Fruit fly (Drosophila melanogaster) whole organism, adult: Measurements from ENCODE around the gene CG4751.

Source experiments
- CG11617 ChIP-seq: fragments of 200-800 bp; sonication (Bioruptor generic); optimal IDR thresholded peaks from 2 replicates; lab custom pipeline; 2017; ENCODE audit warnings: mild to moderate bottlenecking, missing biosample characterization, missing genetic modification reagents, missing genetic modification characterization
- CG12768 ChIP-seq: fragments of 200-800 bp; sonication (Bioruptor generic); optimal IDR thresholded peaks from 2 replicates; lab custom pipeline; 2017; ENCODE audit warnings: missing biosample characterization, missing genetic modification characterization, mild to moderate bottlenecking, moderate library complexity, missing genetic modification reagents
- CG14711 ChIP-seq: fragments of 200-800 bp; sonication (Bioruptor generic); optimal IDR thresholded peaks from 2 replicates; lab custom pipeline; 2018; ENCODE audit warnings: missing biosample characterization, mild to moderate bottlenecking, missing genetic modification characterization, moderate library complexity
- CG1620 ChIP-seq: fragments of 200-800 bp; sonication (Bioruptor generic); optimal IDR thresholded peaks from 2 replicates; lab custom pipeline; 2016; ENCODE audit warnings: missing biosample characterization, missing genetic modification characterization
- CG33017 ChIP-seq: fragments of 200-800 bp; sonication (Bioruptor generic); optimal IDR thresholded peaks from 2 replicates; lab custom pipeline; 2018; ENCODE audit warnings: missing biosample characterization, mild to moderate bottlenecking, missing genetic modification characterization, moderate library complexity
- CG5204 ChIP-seq: fragments of 200-800 bp; sonication (Bioruptor generic); optimal IDR thresholded peaks from 2 replicates; lab custom pipeline; 2016; ENCODE audit warnings: missing biosample characterization, missing genetic modification characterization
- CG7045 ChIP-seq: fragments of 200-800 bp; sonication (Bioruptor generic); optimal IDR thresholded peaks from 2 replicates; lab custom pipeline; 2017; ENCODE audit warnings: missing biosample characterization, mild to moderate bottlenecking, missing genetic modification characterization
- CG7101 ChIP-seq: fragments of 200-800 bp; sonication (Bioruptor generic); optimal IDR thresholded peaks from 2 replicates; lab custom pipeline; 2018; ENCODE audit warnings: missing biosample characterization, mild to moderate bottlenecking, missing genetic modification characterization, moderate library complexity
- Clk ChIP-seq: fragments of 200-800 bp; sonication (Bioruptor generic); optimal IDR thresholded peaks from 2 replicates; lab custom pipeline; 2017; ENCODE audit warnings: missing biosample characterization, missing genetic modification characterization
- Crg-1 ChIP-seq: fragments of 200-800 bp; sonication (Bioruptor generic); optimal IDR thresholded peaks from 2 replicates; lab custom pipeline; 2016; ENCODE audit warnings: missing biosample characterization, missing genetic modification characterization
- Hr96 ChIP-seq: fragments of 200-800 bp; sonication (Bioruptor generic); optimal IDR thresholded peaks from 2 replicates; lab custom pipeline; 2016; ENCODE audit warnings: missing biosample characterization, missing genetic modification characterization
- Mnt ChIP-seq: fragments of 200-800 bp; sonication (Bioruptor generic); optimal IDR thresholded peaks from 2 replicates; lab custom pipeline; 2016; ENCODE audit warnings: missing biosample characterization, mild to moderate bottlenecking, missing genetic modification characterization
- bab1 ChIP-seq: fragments of 200-800 bp; sonication (Bioruptor generic); optimal IDR thresholded peaks from 3 replicates; lab custom pipeline; 2019; ENCODE audit warnings: missing biosample characterization, mild to moderate bottlenecking, missing genetic modification characterization, moderate library complexity
- cic ChIP-seq: fragments of 200-800 bp; sonication (Bioruptor generic); optimal IDR thresholded peaks from 2 replicates; lab custom pipeline; 2017; ENCODE audit warnings: missing biosample characterization, mild to moderate bottlenecking, missing genetic modification characterization, moderate library complexity
- cnc ChIP-seq, 2 experiments: fragments of >200 bp; optimal IDR thresholded peaks; 2 replicates each; lab custom pipeline; 2017
- kay ChIP-seq: fragments of 200-800 bp; sonication (Bioruptor generic); peaks from one replicate; lab custom pipeline; 2016; ENCODE audit warnings: missing biosample characterization, missing genetic modification characterization, borderline replicate concordance
- ovo ChIP-seq: fragments of 200-800 bp; sonication (Bioruptor generic); optimal IDR thresholded peaks from 2 replicates; lab custom pipeline; 2016; ENCODE audit warnings: missing biosample characterization, missing genetic modification characterization
- pad ChIP-seq: fragments of 200-800 bp; sonication (Bioruptor generic); optimal IDR thresholded peaks from 3 replicates; lab custom pipeline; 2017; ENCODE audit warnings: missing biosample characterization, missing genetic modification characterization, mild to moderate bottlenecking, moderate library complexity, missing genetic modification reagents
- tj ChIP-seq: fragments of 200-800 bp; sonication (Bioruptor generic); optimal IDR thresholded peaks from 3 replicates; lab custom pipeline; 2017; ENCODE audit warnings: missing biosample characterization, mild to moderate bottlenecking, missing genetic modification characterization, moderate library complexity
- toe ChIP-seq: fragments of 200-800 bp; sonication (Bioruptor generic); optimal IDR thresholded peaks from 2 replicates; lab custom pipeline; 2016; ENCODE audit warnings: missing biosample characterization, missing genetic modification characterization

CG4751 gene

DNA sequence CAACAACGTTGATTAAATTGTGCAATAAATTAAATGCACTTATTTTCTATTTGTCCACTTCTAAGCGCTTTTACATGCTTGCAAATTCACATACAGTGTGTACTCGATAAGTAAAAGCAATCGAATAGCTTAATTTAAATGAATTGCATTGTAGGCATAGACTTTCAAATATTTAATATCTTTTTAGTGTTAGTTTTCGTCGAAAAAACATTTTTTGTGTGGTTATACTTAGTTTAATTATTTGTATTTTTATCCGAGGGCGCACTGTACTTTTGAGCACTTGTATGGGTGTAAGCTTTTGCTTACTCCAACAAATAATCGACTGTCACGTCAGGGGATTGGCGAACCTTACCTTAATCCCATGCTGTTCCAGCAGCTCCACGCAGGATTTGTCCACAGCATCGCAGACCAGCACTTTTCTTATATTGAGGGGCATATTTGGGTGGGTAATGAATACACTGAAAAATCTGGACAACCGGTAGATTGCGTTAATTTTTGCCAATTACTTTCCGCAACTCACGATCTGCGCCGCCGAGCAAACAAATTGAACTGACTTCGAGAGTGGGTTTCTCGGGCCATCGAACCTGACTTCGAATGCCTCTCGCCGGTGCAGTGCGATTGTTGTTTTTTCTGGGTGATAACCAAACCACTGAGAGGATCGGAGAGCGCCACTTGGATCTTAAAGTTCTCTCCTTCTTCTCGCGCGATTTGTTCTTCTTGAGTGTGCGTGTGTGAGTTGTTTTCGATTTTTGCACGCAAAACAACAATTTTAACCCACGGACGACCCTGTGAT lies 24.8 kb downstream of the CG4751 start, which contains the start of gene CG6287:
CG6287 (minus strand) TSS at position 556 of the 793 bp plus-strand sequence.
- TF ChIP-seq CG33017 (tag; lab: Kevin White, UChicago) (peak; percentile 97), Clk (GFP tag; lab: Kevin White, UChicago) (peak; percentile 92), CG7045 (GFP tag; lab: Kevin White, UChicago) (peak; percentile 97), cnc (optimal IDR thresholded peaks at IDR 0.05; lab: Kevin White, UChicago) (peak; percentile 78 to 85), kay (GFP tag; lab: Kevin White, UChicago) (no peak), CG12768 (GFP tag; lab: Kevin White, UChicago) (peak; percentile 95), pad (GFP tag; lab: Kevin White, UChicago) (peak; percentile 86), CG5204 (GFP tag; lab: Kevin White, UChicago) (peak; percentile 94), Hr96 (GFP tag; lab: Kevin White, UChicago) (peak; percentile 88), CG14711 (peak; percentile 96), CG1620 (GFP tag; lab: Kevin White, UChicago) (peak; percentile 92), CG11617 (peak; percentile 94), cic (peak; percentile 63), Crg-1 (GFP tag; lab: Kevin White, UChicago) (peak; percentile 93), CG7101 (tag; lab: Kevin White, UChicago) (peak; percentile 97), tj (GFP tag; lab: Kevin White, UChicago) (peak; percentile 94), Mnt (GFP tag; lab: Kevin White, UChicago) (peak; percentile 66), toe (peak; percentile 95), bab1 (GFP tag; lab: Kevin White, UChicago) (peak; percentile 98), ovo (GFP tag; lab: Kevin White, UChicago) (peak; percentile 75)

DNA sequence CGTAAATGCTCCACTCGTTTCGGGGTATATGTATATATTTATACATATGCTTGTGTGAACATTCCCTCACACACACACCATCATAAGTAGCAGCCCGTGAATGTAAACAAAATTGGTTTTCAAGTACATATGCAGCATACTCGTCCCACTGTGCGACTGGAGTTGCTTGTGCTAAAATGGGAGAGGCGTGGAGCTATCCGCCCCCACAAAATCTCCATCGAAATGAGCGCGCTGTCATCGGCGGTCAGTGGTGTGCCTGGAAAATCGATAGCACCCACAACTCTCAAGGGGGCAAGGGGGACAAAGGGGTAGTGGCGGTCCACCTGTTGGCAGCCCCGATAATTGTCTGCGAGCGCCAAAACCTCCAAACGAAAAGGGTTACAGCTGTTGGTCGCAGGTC lies 37.5 kb downstream of the CG4751 start:
- peak; percentile 11 for TF ChIP-seq kay (GFP tag; lab: Kevin White, UChicago)
- TF ChIP-seq CG7101 (tag; lab: Kevin White, UChicago) = no peak

DNA sequence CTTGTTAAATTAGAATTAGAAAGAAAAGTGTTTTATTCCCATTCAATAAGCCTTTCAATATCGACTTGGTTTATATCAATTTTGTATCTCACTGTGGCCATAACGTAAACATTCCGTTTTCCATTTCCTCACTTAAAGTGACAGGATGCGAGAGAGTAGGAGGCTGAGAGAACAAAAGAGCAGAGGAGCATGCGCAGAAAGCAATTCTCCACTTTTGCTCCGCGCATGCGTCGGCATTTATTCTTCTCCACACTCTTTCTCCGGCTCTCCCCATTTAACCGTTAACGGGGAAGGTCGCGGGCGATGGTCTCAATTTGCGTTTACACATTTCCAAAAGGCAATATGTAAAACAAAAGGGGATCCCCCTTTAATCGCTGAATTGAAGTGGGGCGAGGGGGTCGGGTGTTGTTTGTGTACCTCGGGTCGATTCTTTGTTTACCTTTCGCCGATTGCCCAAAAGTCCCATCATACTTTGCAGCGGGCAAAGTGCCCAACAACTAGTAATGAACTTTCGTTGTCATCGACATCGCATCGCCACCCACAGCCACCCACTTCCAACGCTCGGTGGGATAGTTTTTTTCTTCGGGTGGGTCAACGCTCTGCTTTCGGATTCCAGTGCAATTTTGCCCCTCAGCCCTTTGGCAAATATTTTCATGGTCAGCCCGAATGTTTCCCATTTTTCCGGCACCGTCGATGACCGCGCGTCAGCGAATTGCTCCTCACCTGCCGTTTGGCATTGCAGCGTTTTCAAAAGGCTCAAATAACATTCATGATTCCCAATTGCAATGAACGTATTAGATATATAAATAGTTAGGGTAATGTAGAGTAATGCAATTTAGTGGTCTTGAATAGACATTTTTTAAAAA lies 38.4 kb downstream of the CG4751 start:
- TF ChIP-seq Mnt (GFP tag; lab: Kevin White, UChicago) = no peak
- peak; percentile 22 for TF ChIP-seq pad (GFP tag; lab: Kevin White, UChicago)
- no peak for TF ChIP-seq CG11617
- TF ChIP-seq cic = no peak
- TF ChIP-seq toe = no peak
- peak; percentile 95 for TF ChIP-seq tj (GFP tag; lab: Kevin White, UChicago)
- no peak for TF ChIP-seq CG12768 (GFP tag; lab: Kevin White, UChicago)
- TF ChIP-seq CG5204 (GFP tag; lab: Kevin White, UChicago) = no peak
- TF ChIP-seq CG7045 (GFP tag; lab: Kevin White, UChicago) = no peak
- no peak for TF ChIP-seq CG33017 (tag; lab: Kevin White, UChicago)

DNA sequence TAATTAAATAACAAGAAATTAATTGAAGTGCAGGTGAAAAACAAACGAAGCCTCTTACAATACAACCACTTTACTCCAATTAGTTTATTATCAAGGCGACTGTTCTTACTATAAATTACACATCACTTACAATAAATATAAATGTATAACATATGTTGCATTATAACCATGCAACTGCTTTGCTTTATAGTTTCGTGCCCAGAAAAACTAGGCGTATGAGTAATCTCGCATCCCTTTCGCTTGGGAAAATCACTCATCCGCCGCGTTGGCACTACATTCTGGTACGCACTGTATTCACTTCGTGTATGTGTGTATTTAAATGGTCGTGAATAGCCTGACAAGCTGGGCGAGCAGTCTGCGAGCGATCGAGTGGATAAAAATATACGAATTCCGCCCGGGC lies 39.4 kb downstream of the CG4751 start:
- TF ChIP-seq CG7045 (GFP tag; lab: Kevin White, UChicago) (no peak), toe (no peak), CG12768 (GFP tag; lab: Kevin White, UChicago) (no peak)

DNA sequence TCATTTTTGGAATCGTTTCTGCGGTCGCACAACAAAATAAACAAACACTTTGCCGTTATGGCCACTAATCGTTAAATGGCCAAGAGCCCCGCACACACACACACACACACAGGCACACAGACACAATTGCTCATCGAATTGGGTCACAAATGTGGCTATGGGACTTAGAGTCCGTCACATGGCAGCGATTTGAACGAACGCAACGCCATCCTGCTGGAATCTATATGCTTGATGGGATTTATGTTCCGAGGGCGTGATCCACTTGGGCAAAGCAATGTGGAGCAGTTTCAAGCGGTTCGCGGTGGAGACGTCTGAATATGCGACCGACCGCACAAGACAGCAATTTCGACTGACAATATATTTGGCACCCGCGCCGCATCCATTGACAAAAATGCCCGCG lies 40.0 kb downstream of the CG4751 start:
- TF ChIP-seq cic = no peak
- no peak for TF ChIP-seq Clk (GFP tag; lab: Kevin White, UChicago)
- no peak for TF ChIP-seq pad (GFP tag; lab: Kevin White, UChicago)
- TF ChIP-seq CG1620 (GFP tag; lab: Kevin White, UChicago) = no peak
- TF ChIP-seq kay (GFP tag; lab: Kevin White, UChicago) = no peak
- TF ChIP-seq CG14711 = no peak

DNA sequence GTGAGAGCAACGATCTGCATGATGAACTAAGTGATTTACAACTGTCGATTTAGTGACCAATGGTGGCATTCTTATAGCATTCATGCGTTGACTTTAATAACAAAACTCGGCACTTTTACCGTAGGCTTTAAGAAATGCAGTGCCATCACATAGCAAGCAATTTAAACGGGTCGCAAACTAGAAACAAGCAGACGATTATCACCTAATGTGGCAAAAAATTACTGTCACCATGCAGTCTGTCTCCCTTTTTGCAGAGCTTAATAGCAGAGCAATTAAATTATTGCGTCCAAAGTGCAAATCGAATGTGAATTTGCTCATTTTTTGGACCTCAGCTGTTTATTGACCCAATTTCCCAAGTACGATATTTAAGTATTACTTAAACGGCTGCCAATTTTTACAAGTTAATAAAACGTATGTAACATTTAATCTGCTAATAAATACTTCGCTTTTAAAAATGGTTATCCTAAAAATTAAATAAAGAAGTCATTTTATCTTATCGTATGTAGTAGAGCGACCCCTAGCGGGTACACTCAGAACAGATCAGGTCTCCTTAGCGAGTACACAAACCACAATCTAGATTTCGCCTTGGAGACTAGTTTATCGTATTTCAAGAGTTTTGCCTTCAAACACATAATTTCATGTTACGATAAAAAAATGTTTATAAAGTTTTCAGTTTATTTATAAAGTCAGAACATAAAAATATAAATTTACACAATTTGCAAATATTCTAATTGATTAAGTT lies 41.2 kb downstream of the CG4751 start, which contains the start of gene Vm32E:
Vm32E (minus strand) TSS at position 51 of the 742 bp plus-strand sequence.
- no peak for TF ChIP-seq CG14711
- TF ChIP-seq CG5204 (GFP tag; lab: Kevin White, UChicago) = no peak
- TF ChIP-seq CG1620 (GFP tag; lab: Kevin White, UChicago) = no peak
- TF ChIP-seq Hr96 (GFP tag; lab: Kevin White, UChicago) = no peak
- TF ChIP-seq tj (GFP tag; lab: Kevin White, UChicago) = peak; percentile 89
- TF ChIP-seq kay (GFP tag; lab: Kevin White, UChicago) = peak; percentile 50
